Fruit fly (Drosophila melanogaster) whole organism, embryonic: ENCODE data around the gene CG45218.

Experiments
- Blimp-1 ChIP-seq: fragments of 200-800 bp; sonication (Bioruptor generic); optimal IDR thresholded peaks from 3 replicates; lab custom pipeline; 2018; ENCODE audit warnings: missing biosample characterization, missing genetic modification characterization, mild to moderate bottlenecking, moderate library complexity, missing genetic modification reagents
- CG2116 ChIP-seq: fragments of 200-800 bp; sonication (Bioruptor generic); optimal IDR thresholded peaks from 3 replicates; lab custom pipeline; 2018; ENCODE audit warnings: missing biosample characterization, mild to moderate bottlenecking, missing genetic modification characterization
- Dll ChIP-seq: fragments of 200-800 bp; sonication (Bioruptor generic); IDR thresholded peaks from 4 replicates; pipeline ENCODE4 v1.3.6; 2022; ENCODE audit warnings: missing biosample characterization, missing genetic modification characterization; ENCODE audit not compliant: partially characterized antibody
- Med ChIP-seq: fragments of 200-800 bp; sonication (Bioruptor generic); peaks from one replicate; lab custom pipeline; 2016; ENCODE audit warnings: missing biosample characterization, missing genetic modification characterization, mild to moderate bottlenecking, inconsistent platforms, moderate library complexity
- NC2β ChIP-seq: fragments of 200-800 bp; sonication (Bioruptor generic); optimal IDR thresholded peaks from 2 replicates; lab custom pipeline; 2016; ENCODE audit warnings: missing biosample characterization, missing genetic modification characterization
- Neu2 ChIP-seq: fragments of 200-800 bp; sonication (Bioruptor generic); optimal IDR thresholded peaks from 3 replicates; lab custom pipeline; 2016; ENCODE audit warnings: missing biosample characterization, missing genetic modification characterization, borderline replicate concordance
- Optix ChIP-seq: fragments of 200-800 bp; sonication (Bioruptor generic); IDR thresholded peaks from 3 replicates; pipeline ENCODE4 v1.3.6; 2022; ENCODE audit warnings: missing biosample characterization, missing genetic modification characterization
- Xrp1 ChIP-seq: fragments of 200-800 bp; sonication (Bioruptor generic); IDR thresholded peaks from 2 replicates; pipeline ENCODE4 v1.3.6; 2022; ENCODE audit warnings: missing biosample characterization, missing genetic modification characterization
- ato ChIP-seq: fragments of 200-800 bp; sonication (Bioruptor generic); IDR thresholded peaks from 2 replicates; pipeline ENCODE4 v1.3.6; 2022; ENCODE audit warnings: missing biosample characterization, missing genetic modification characterization; ENCODE audit not compliant: partially characterized antibody
- schlank ChIP-seq: fragments of 200-800 bp; sonication (Bioruptor generic); optimal IDR thresholded peaks from 2 replicates; lab custom pipeline; 2018; ENCODE audit warnings: missing biosample characterization, mild to moderate bottlenecking, missing genetic modification characterization
- scrt ChIP-seq: fragments of 200-800 bp; sonication (Bioruptor generic); optimal IDR thresholded peaks from 2 replicates; lab custom pipeline; 2018; ENCODE audit warnings: missing biosample characterization, mild to moderate bottlenecking, missing genetic modification characterization, moderate library complexity
- vvl ChIP-seq: fragments of 200-800 bp; sonication (Bioruptor generic); IDR thresholded peaks from 2 replicates; pipeline ENCODE4 v1.3.6; 2022; ENCODE audit warnings: missing biosample characterization, missing genetic modification characterization

dm6 chr3R:15316326-15316725 is 25.7 kb upstream of the CG45218 start, which contains the start of gene CG14866:
- no peak for TF ChIP-seq Xrp1 (GFP tag; lab: Robert Waterston, UW)
- TF ChIP-seq vvl (GFP tag; lab: Robert Waterston, UW), result 0 out of 2 replicates have a peak, but pooled peaks have one; percentile 13
- TF ChIP-seq scrt, result no peak
- no peak for TF ChIP-seq CG2116 (GFP tag; lab: Kevin White, UChicago)
- TF ChIP-seq Blimp-1 (GFP tag; lab: Kevin White, UChicago), result peak; percentile 85
- TF ChIP-seq Med, result no peak
- no peak for TF ChIP-seq Dll (GFP tag; lab: Robert Waterston, UW)
- TF ChIP-seq NC2β (GFP tag; lab: Kevin White, UChicago), result no peak
- no peak for TF ChIP-seq schlank (tag; lab: Kevin White, UChicago)
- no peak for TF ChIP-seq Neu2 (GFP tag; lab: Kevin White, UChicago)
- TF ChIP-seq ato (GFP tag; lab: Robert Waterston, UW), result no peak
- no peak for TF ChIP-seq Optix
